Fruit fly (Drosophila melanogaster) whole organism, embryonic: ENCODE measurements around the gene Pi4KIIalpha.

Source experiments
- Adf1 ChIP-seq: fragments of 200-800 bp; sonication (Bioruptor generic); IDR thresholded peaks from 2 replicates; pipeline ENCODE4 v1.3.6; 2022; ENCODE audit warnings: missing biosample characterization, missing genetic modification characterization
- Atf6 ChIP-seq: fragments of 200-800 bp; sonication (Bioruptor generic); IDR thresholded peaks from 2 replicates; pipeline ENCODE4 v1.3.6; 2022; ENCODE audit warnings: missing biosample characterization, missing genetic modification characterization
- BEAF-32 ChIP-seq: fragments of 200-800 bp; sonication (Bioruptor generic); optimal IDR thresholded peaks from 3 replicates; lab custom pipeline; 2017; ENCODE audit warnings: missing biosample characterization, missing genetic modification characterization, mild to moderate bottlenecking, moderate library complexity, missing genetic modification reagents
- CG10959 ChIP-seq: fragments of 200-800 bp; sonication (Bioruptor generic); IDR thresholded peaks from 2 replicates; pipeline ENCODE4 v1.3.6; 2022; ENCODE audit warnings: missing biosample characterization, missing genetic modification characterization
- CG11398 ChIP-seq: fragments of 200-800 bp; sonication (Bioruptor generic); optimal IDR thresholded peaks from 2 replicates; lab custom pipeline; 2016; ENCODE audit warnings: missing biosample characterization, missing genetic modification characterization
- CG12071 ChIP-seq: fragments of 200-800 bp; sonication (Bioruptor generic); optimal IDR thresholded peaks from 3 replicates; lab custom pipeline; 2018; ENCODE audit warnings: missing biosample characterization, mild to moderate bottlenecking, missing genetic modification characterization
- CG12391 ChIP-seq: fragments of 200-800 bp; sonication (Bioruptor generic); optimal IDR thresholded peaks from 3 replicates; lab custom pipeline; 2018; ENCODE audit warnings: missing biosample characterization, mild to moderate bottlenecking, missing genetic modification characterization, moderate library complexity
- CG13287 ChIP-seq: fragments of 200-800 bp; sonication (Bioruptor generic); IDR thresholded peaks from 2 replicates; pipeline ENCODE4 v1.3.6; 2022; ENCODE audit warnings: missing biosample characterization, missing genetic modification characterization; ENCODE audit not compliant: partially characterized antibody
- CG14050 ChIP-seq: fragments of 200-800 bp; sonication (Bioruptor generic); IDR thresholded peaks from 3 replicates; pipeline ENCODE4 v1.3.6; 2022; ENCODE audit warnings: missing biosample characterization, missing genetic modification characterization
- CG14710 ChIP-seq: fragments of 200-800 bp; sonication (Bioruptor generic); optimal IDR thresholded peaks from 3 replicates; lab custom pipeline; 2019; ENCODE audit warnings: missing biosample characterization, mild to moderate bottlenecking, missing genetic modification characterization, moderate library complexity
- CG1529 ChIP-seq: fragments of 200-800 bp; sonication (Bioruptor generic); optimal IDR thresholded peaks from 3 replicates; lab custom pipeline; 2018; ENCODE audit warnings: missing biosample characterization, missing genetic modification characterization
- CG1603 ChIP-seq: fragments of 200-800 bp; sonication (Bioruptor generic); optimal IDR thresholded peaks from 2 replicates; lab custom pipeline; 2019; ENCODE audit warnings: missing biosample characterization, mild to moderate bottlenecking, missing genetic modification characterization, moderate library complexity
- CG17802 ChIP-seq: fragments of 200-800 bp; sonication (Bioruptor generic); optimal IDR thresholded peaks from 2 replicates; lab custom pipeline; 2018; ENCODE audit warnings: missing biosample characterization, mild to moderate bottlenecking, missing genetic modification characterization, moderate library complexity
- CG30431 ChIP-seq: fragments of 200-800 bp; sonication (Bioruptor generic); optimal IDR thresholded peaks from 2 replicates; lab custom pipeline; 2017; ENCODE audit warnings: missing biosample characterization, missing genetic modification characterization
- CG3065 ChIP-seq: fragments of 200-800 bp; sonication (Bioruptor generic); optimal IDR thresholded peaks from 2 replicates; lab custom pipeline; 2016; ENCODE audit warnings: missing biosample characterization, missing genetic modification characterization
- CG33557 ChIP-seq: fragments of 200-800 bp; sonication (Bioruptor generic); optimal IDR thresholded peaks from 2 replicates; lab custom pipeline; 2019; ENCODE audit warnings: missing biosample characterization, mild to moderate bottlenecking, missing genetic modification characterization, moderate library complexity
- CG3726 ChIP-seq: fragments of 200-800 bp; sonication (Bioruptor generic); IDR thresholded peaks from 3 replicates; pipeline ENCODE4, ENCODE4 v1.3.6; 2022; ENCODE audit warnings: missing biosample characterization, missing genetic modification characterization
- CG3838 ChIP-seq: fragments of 200-800 bp; sonication (Bioruptor generic); optimal IDR thresholded peaks from 3 replicates; lab custom pipeline; 2016; ENCODE audit warnings: missing biosample characterization, missing genetic modification characterization
- CG4282 ChIP-seq: fragments of 200-800 bp; sonication (Bioruptor generic); optimal IDR thresholded peaks from 2 replicates; lab custom pipeline; 2016; ENCODE audit warnings: missing biosample characterization, missing genetic modification characterization
- CG5953 ChIP-seq: fragments of 200-800 bp; sonication (Bioruptor generic); IDR thresholded peaks from 2 replicates; pipeline ENCODE4 v1.3.6; 2022; ENCODE audit warnings: missing biosample characterization, missing genetic modification characterization
- CG6175 ChIP-seq: fragments of 200-800 bp; sonication (Bioruptor generic); IDR thresholded peaks from 3 replicates; pipeline ENCODE4 v1.3.6; 2022; ENCODE audit warnings: missing biosample characterization, missing genetic modification characterization
- CG6272 ChIP-seq: fragments of 200-800 bp; sonication (Bioruptor generic); IDR thresholded peaks from 2 replicates; pipeline ENCODE4 v1.3.6; 2022; ENCODE audit warnings: missing biosample characterization, missing genetic modification characterization
- CG7745 ChIP-seq: fragments of 200-800 bp; sonication (Bioruptor generic); optimal IDR thresholded peaks from 2 replicates; lab custom pipeline; 2018; ENCODE audit warnings: missing biosample characterization, mild to moderate bottlenecking, missing genetic modification characterization, moderate library complexity
- CG7839 ChIP-seq: fragments of 200-800 bp; sonication (Bioruptor generic); optimal IDR thresholded peaks from 3 replicates; lab custom pipeline; 2018; ENCODE audit warnings: missing biosample characterization, mild to moderate bottlenecking, missing genetic modification characterization, moderate library complexity
- CG8281 ChIP-seq: fragments of 200-800 bp; sonication (Bioruptor generic); optimal IDR thresholded peaks from 2 replicates; lab custom pipeline; 2018; ENCODE audit warnings: missing biosample characterization, mild to moderate bottlenecking, missing genetic modification characterization, moderate library complexity
- Camta ChIP-seq: fragments of 200-800 bp; sonication (Bioruptor generic); optimal IDR thresholded peaks from 2 replicates; lab custom pipeline; 2016; ENCODE audit warnings: missing biosample characterization, missing genetic modification characterization
- H2.0 ChIP-seq: fragments of 200-800 bp; sonication (Bioruptor generic); IDR thresholded peaks from 2 replicates; pipeline ENCODE4 v1.3.6; 2022; ENCODE audit warnings: missing biosample characterization, missing genetic modification characterization
- HLHmδ ChIP-seq: fragments of 200-800 bp; sonication (Bioruptor generic); optimal IDR thresholded peaks from 2 replicates; lab custom pipeline; 2018; ENCODE audit warnings: missing biosample characterization, mild to moderate bottlenecking, missing genetic modification characterization, moderate library complexity
- Hmr ChIP-seq: fragments of 200-800 bp; sonication (Bioruptor generic); optimal IDR thresholded peaks from 3 replicates; lab custom pipeline; 2017; ENCODE audit warnings: mild to moderate bottlenecking, missing biosample characterization, missing genetic modification reagents, missing genetic modification characterization
- Mad ChIP-seq: fragments of 200-800 bp; sonication (Bioruptor generic); optimal IDR thresholded peaks from 2 replicates; lab custom pipeline; 2016; ENCODE audit warnings: missing biosample characterization, missing genetic modification characterization
- Mes4 ChIP-seq: fragments of 200-800 bp; sonication (Bioruptor generic); optimal IDR thresholded peaks from 2 replicates; lab custom pipeline; 2016; ENCODE audit warnings: missing biosample characterization, missing genetic modification characterization
- NfI ChIP-seq: fragments of 200-800 bp; sonication (Bioruptor generic); optimal IDR thresholded peaks from 3 replicates; lab custom pipeline; 2018; ENCODE audit warnings: missing biosample characterization, mild to moderate bottlenecking, missing genetic modification characterization, moderate library complexity
- Six4 ChIP-seq: fragments of 200-800 bp; sonication (Bioruptor generic); optimal IDR thresholded peaks from 2 replicates; lab custom pipeline; 2016; ENCODE audit warnings: missing biosample characterization, missing genetic modification characterization
- Sox102F ChIP-seq: fragments of 200-800 bp; sonication (Bioruptor generic); optimal IDR thresholded peaks from 2 replicates; lab custom pipeline; 2018; ENCODE audit warnings: missing biosample characterization, mild to moderate bottlenecking, missing genetic modification characterization, moderate library complexity
- ac ChIP-seq: fragments of 200-800 bp; sonication (Bioruptor generic); optimal IDR thresholded peaks from 3 replicates; lab custom pipeline; 2017; ENCODE audit warnings: missing biosample characterization, mild to moderate bottlenecking, missing genetic modification characterization
- al ChIP-seq: fragments of 200-800 bp; sonication (Bioruptor generic); IDR thresholded peaks from 2 replicates; pipeline ENCODE4 v1.3.6; 2022; ENCODE audit warnings: missing biosample characterization, missing genetic modification characterization
- ara ChIP-seq: fragments of 200-800 bp; sonication (Bioruptor generic); IDR thresholded peaks from 2 replicates; pipeline ENCODE4 v1.3.6; 2022; ENCODE audit warnings: missing biosample characterization, missing genetic modification characterization
- chinmo ChIP-seq: fragments of 200-800 bp; sonication (Bioruptor generic); IDR thresholded peaks from 4 replicates; pipeline ENCODE4 v1.3.6; 2022; ENCODE audit warnings: missing biosample characterization, missing genetic modification characterization; ENCODE audit not compliant: partially characterized antibody
- gt ChIP-seq: fragments of 200-800 bp; sonication (Bioruptor generic); IDR thresholded peaks from 2 replicates; pipeline ENCODE4 v1.3.6; 2022; ENCODE audit warnings: missing biosample characterization, missing genetic modification characterization
- hkb ChIP-seq, 2 experiments: fragments of 200-800 bp in 1 of 2; fragments of >200 bp in 1 of 2; sonication (Bioruptor generic) in 1 of 2; IDR thresholded peaks in 1 of 2; optimal IDR thresholded peaks in 1 of 2; 2 replicates each; pipeline versions ENCODE4 v1.3.6 to Lab custom; 2017 to 2022; ENCODE audit warnings: missing biosample characterization in 1 of 2, missing genetic modification characterization in 1 of 2
- oc ChIP-seq: fragments of 200-800 bp; sonication (Bioruptor generic); optimal IDR thresholded peaks from 2 replicates; lab custom pipeline; 2018; ENCODE audit warnings: missing biosample characterization, mild to moderate bottlenecking, missing genetic modification characterization, moderate library complexity
- onecut ChIP-seq: fragments of 200-800 bp; sonication (Bioruptor generic); IDR thresholded peaks from 2 replicates; pipeline ENCODE4 v1.3.6; 2022; ENCODE audit warnings: missing biosample characterization, missing genetic modification characterization
- peb ChIP-seq: fragments of 200-800 bp; sonication (Bioruptor generic); IDR thresholded peaks from 2 replicates; pipeline ENCODE4 v1.3.6; 2022; ENCODE audit warnings: missing biosample characterization, missing genetic modification characterization
- pfk ChIP-seq: fragments of 200-800 bp; sonication (Bioruptor generic); optimal IDR thresholded peaks from 2 replicates; lab custom pipeline; 2018; ENCODE audit warnings: missing biosample characterization, mild to moderate bottlenecking, missing genetic modification characterization, moderate library complexity
- row ChIP-seq: fragments of 200-800 bp; sonication (Bioruptor generic); IDR thresholded peaks from 3 replicates; pipeline ENCODE4 v1.3.6; 2022; ENCODE audit warnings: missing biosample characterization, missing genetic modification characterization
- sd ChIP-seq: fragments of 200-800 bp; sonication (Bioruptor generic); optimal IDR thresholded peaks from 3 replicates; lab custom pipeline; 2018; ENCODE audit warnings: missing biosample characterization, mild to moderate bottlenecking, missing genetic modification characterization, moderate library complexity
- seq ChIP-seq: fragments of 200-800 bp; sonication (Bioruptor generic); IDR thresholded peaks from 2 replicates; pipeline ENCODE4 v1.3.6; 2022; ENCODE audit warnings: missing biosample characterization, missing genetic modification characterization
- sima ChIP-seq: fragments of 200-800 bp; sonication (Bioruptor generic); optimal IDR thresholded peaks from 2 replicates; lab custom pipeline; 2016; ENCODE audit warnings: missing biosample characterization, missing genetic modification characterization
- sob ChIP-seq: fragments of 200-800 bp; sonication (Bioruptor generic); IDR thresholded peaks from 2 replicates; pipeline ENCODE4 v1.3.6; 2022; ENCODE audit warnings: missing biosample characterization, missing genetic modification characterization
- sug ChIP-seq: fragments of 200-800 bp; optimal IDR thresholded peaks from 2 replicates; lab custom pipeline; 2019; ENCODE audit warnings: missing biosample characterization, mild to moderate bottlenecking, missing genetic modification characterization, moderate library complexity
- vvl ChIP-seq: fragments of 200-800 bp; sonication (Bioruptor generic); IDR thresholded peaks from 2 replicates; pipeline ENCODE4 v1.3.6; 2022; ENCODE audit warnings: missing biosample characterization, missing genetic modification characterization

Pi4KIIalpha gene

DNA sequence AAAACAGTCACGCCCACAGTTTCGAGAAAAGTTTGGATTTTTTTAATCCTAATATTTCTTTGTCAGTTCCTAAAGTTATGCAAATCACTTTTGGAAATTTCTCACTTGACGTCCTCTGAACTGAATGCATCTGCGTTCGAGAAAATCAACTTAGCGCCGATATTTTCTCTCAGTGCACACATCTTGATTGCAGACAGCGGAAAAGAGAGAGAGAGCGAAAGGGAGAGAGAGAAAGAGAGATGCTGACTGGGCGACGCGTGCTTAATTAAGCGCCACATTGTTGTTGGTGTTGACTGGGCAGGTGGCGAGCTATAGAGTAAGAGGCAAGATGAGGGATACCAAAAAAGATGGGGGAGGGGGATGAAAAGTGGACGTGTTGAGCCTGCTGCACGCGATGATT is 44.8 kb downstream of the Pi4KIIalpha start (continued):
- TF ChIP-seq CG3838 (GFP tag; lab: Kevin White, UChicago), result no peak
- no peak for TF ChIP-seq CG3726 (GFP tag; lab: Robert Waterston, UW)
- TF ChIP-seq oc (tag; lab: Kevin White, UChicago), result peak; percentile 50
- TF ChIP-seq CG6272 (GFP tag; lab: Robert Waterston, UW), result no peak
- TF ChIP-seq CG8281, result no peak
- TF ChIP-seq CG7839 (tag; lab: Kevin White, UChicago), result peak; percentile 55
- 0 out of 3 replicates have a peak, but pooled peaks have one; percentile 19 for TF ChIP-seq CG6175 (GFP tag; lab: Robert Waterston, UW)
- TF ChIP-seq ac (GFP tag; lab: Kevin White, UChicago), result no peak
- no peak for TF ChIP-seq BEAF-32 (GFP tag; lab: Kevin White, UChicago)
- TF ChIP-seq CG4282 (GFP tag; lab: Kevin White, UChicago), result no peak
- no peak for TF ChIP-seq H2.0 (GFP tag; lab: Robert Waterston, UW)
- TF ChIP-seq Atf6 (GFP tag; lab: Robert Waterston, UW), result 0 out of 2 replicates have a peak, but pooled peaks have one; percentile 18
- peak; percentile 29 for TF ChIP-seq CG3065 (GFP tag; lab: Kevin White, UChicago)
- peak; percentile 45 for TF ChIP-seq CG11398 (GFP tag; lab: Kevin White, UChicago)
- no peak for TF ChIP-seq Adf1 (GFP tag; lab: Robert Waterston, UW)
- no peak for TF ChIP-seq pfk (GFP tag; lab: Kevin White, UChicago)
- no peak for TF ChIP-seq chinmo (GFP tag; lab: Robert Waterston, UW)
- 0 out of 2 replicates have a peak, but pooled peaks have one; percentile 18 for TF ChIP-seq CG5953 (GFP tag; lab: Robert Waterston, UW)
- peak; percentile 68 for TF ChIP-seq Mes4 (GFP tag; lab: Kevin White, UChicago)
- peak; percentile 50 for TF ChIP-seq Mad
- TF ChIP-seq CG7745 (tag; lab: Kevin White, UChicago), result peak; percentile 85
- TF ChIP-seq CG1529, result peak; percentile 27
- no peak for TF ChIP-seq CG10959 (GFP tag; lab: Robert Waterston, UW)
- no peak for TF ChIP-seq al (GFP tag; lab: Robert Waterston, UW)
- no peak for TF ChIP-seq hkb (optimal IDR thresholded peaks at IDR 0.05; lab: Kevin White, UChicago)
- TF ChIP-seq hkb (GFP tag; IDR thresholded peaks at IDR 0.05; lab: Robert Waterston, UW), result peak; percentile 69
- TF ChIP-seq CG30431 (GFP tag; lab: Kevin White, UChicago), result peak; percentile 34
- TF ChIP-seq sd, result peak; percentile 5
- peak; percentile 61 for TF ChIP-seq vvl (GFP tag; lab: Robert Waterston, UW)
- TF ChIP-seq CG14050, result peak; percentile 9; the same call in 1 of the 3 replicates
- TF ChIP-seq CG1603, result peak; percentile 68
- no peak for TF ChIP-seq gt (GFP tag; lab: Robert Waterston, UW)
- TF ChIP-seq Hmr (GFP tag; lab: Kevin White, UChicago), result peak; percentile 2
- no peak for TF ChIP-seq sob (GFP tag; lab: Robert Waterston, UW)
- TF ChIP-seq CG12071 (GFP tag; lab: Kevin White, UChicago), result peak; percentile 47
- peak; percentile 61 for TF ChIP-seq row
- peak; percentile 24 for TF ChIP-seq Six4 (GFP tag; lab: Kevin White, UChicago)
- TF ChIP-seq NfI (GFP tag; lab: Kevin White, UChicago), result peak; percentile 53
- peak; percentile 45 for TF ChIP-seq CG14710 (tag; lab: Kevin White, UChicago)
- TF ChIP-seq Sox102F, result peak; percentile 67
- TF ChIP-seq HLHmδ, result peak; percentile 43
- TF ChIP-seq CG33557 (GFP tag; lab: Kevin White, UChicago), result peak; percentile 16
- no peak for TF ChIP-seq sug (tag; lab: Kevin White, UChicago)
- 0 out of 2 replicates have a peak, but pooled peaks have one; percentile 8 for TF ChIP-seq ara
- TF ChIP-seq CG12391 (tag; lab: Kevin White, UChicago), result peak; percentile 57
- peak; percentile 48 for TF ChIP-seq CG17802
- no peak for TF ChIP-seq sima (GFP tag; lab: Kevin White, UChicago)
- TF ChIP-seq Camta (GFP tag; lab: Kevin White, UChicago), result peak; percentile 1
- TF ChIP-seq seq (GFP tag; lab: Robert Waterston, UW), result no peak
- TF ChIP-seq CG13287, result no peak
- TF ChIP-seq onecut, result peak; percentile 46
- TF ChIP-seq peb (GFP tag; lab: Robert Waterston, UW), result no peak
